Fruit fly (Drosophila melanogaster) whole organism, adult: ENCODE data around the gene Unc-115b.

Experiments
- CG11617 ChIP-seq: fragments of 200-800 bp; sonication (Bioruptor generic); optimal IDR thresholded peaks from 2 replicates; lab custom pipeline; 2017; ENCODE audit warnings: mild to moderate bottlenecking, missing biosample characterization, missing genetic modification reagents, missing genetic modification characterization
- CG12768 ChIP-seq: fragments of 200-800 bp; sonication (Bioruptor generic); optimal IDR thresholded peaks from 2 replicates; lab custom pipeline; 2017; ENCODE audit warnings: missing biosample characterization, missing genetic modification characterization, mild to moderate bottlenecking, moderate library complexity, missing genetic modification reagents
- Clk ChIP-seq: fragments of 200-800 bp; sonication (Bioruptor generic); optimal IDR thresholded peaks from 2 replicates; lab custom pipeline; 2017; ENCODE audit warnings: missing biosample characterization, missing genetic modification characterization
- Crg-1 ChIP-seq: fragments of 200-800 bp; sonication (Bioruptor generic); optimal IDR thresholded peaks from 2 replicates; lab custom pipeline; 2016; ENCODE audit warnings: missing biosample characterization, missing genetic modification characterization
- Hr96 ChIP-seq: fragments of 200-800 bp; sonication (Bioruptor generic); optimal IDR thresholded peaks from 2 replicates; lab custom pipeline; 2016; ENCODE audit warnings: missing biosample characterization, missing genetic modification characterization
- kay ChIP-seq: fragments of 200-800 bp; sonication (Bioruptor generic); peaks from one replicate; lab custom pipeline; 2016; ENCODE audit warnings: missing biosample characterization, missing genetic modification characterization, borderline replicate concordance

DNA sequence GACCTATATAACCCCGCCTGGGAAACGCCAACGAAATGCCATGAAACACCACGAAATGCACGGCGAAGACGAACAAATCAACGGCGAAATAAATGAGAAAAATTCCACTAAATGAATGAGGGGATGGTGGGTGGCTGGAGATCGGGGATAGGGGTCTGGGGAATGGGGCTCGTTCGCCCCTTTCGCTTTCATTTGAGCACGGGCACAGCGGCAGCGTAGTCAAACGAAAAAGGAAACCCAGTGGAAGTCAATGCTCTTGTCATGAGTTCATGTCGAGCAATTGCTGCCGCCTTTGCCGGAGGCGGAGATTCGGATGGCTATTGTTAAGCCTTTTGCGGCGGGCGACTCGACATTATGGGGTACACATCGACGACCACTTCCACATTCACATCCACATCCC is 10.7 kb upstream of the Unc-115b start:
- TF ChIP-seq CG11617 (GFP tag; lab: Kevin White, UChicago) (no peak), Crg-1 (GFP tag; lab: Kevin White, UChicago) (no peak), kay (GFP tag; lab: Kevin White, UChicago) (no peak), CG12768 (no peak), Clk (GFP tag; lab: Kevin White, UChicago) (no peak), Hr96 (GFP tag; lab: Kevin White, UChicago) (no peak)
